Fruit fly (Drosophila melanogaster) whole organism, wandering third instar larva: ENCODE measurements around the gene Kaz.

Experiments
- Abd-B ChIP-seq: fragments of >200 bp; optimal IDR thresholded peaks from 2 replicates; lab custom pipeline; 2017; ENCODE audit warnings: missing biosample characterization, missing genetic modification characterization
- HLH106 ChIP-seq: fragments of 200-800 bp; optimal IDR thresholded peaks from 3 replicates; lab custom pipeline; 2019; ENCODE audit warnings: missing biosample characterization, mild to moderate bottlenecking, missing genetic modification characterization, moderate library complexity
- Hnf4 ChIP-seq: fragments of 200-800 bp; sonication (Bioruptor generic); optimal IDR thresholded peaks from 2 replicates; lab custom pipeline; 2016; ENCODE audit warnings: missing biosample characterization, mild to moderate bottlenecking, missing genetic modification characterization
- Jra ChIP-seq: sonication (Bioruptor generic); optimal IDR thresholded peaks from 2 replicates; lab custom pipeline; 2016; ENCODE audit warnings: missing biosample characterization, missing genetic modification characterization
- dmrt93B ChIP-seq: fragments of 200-800 bp; sonication (Bioruptor generic); optimal IDR thresholded peaks from 2 replicates; lab custom pipeline; 2018; ENCODE audit warnings: missing biosample characterization, mild to moderate bottlenecking, missing genetic modification characterization
- dsf ChIP-seq: sonication (Bioruptor generic); optimal IDR thresholded peaks from 2 replicates; lab custom pipeline; 2016; ENCODE audit warnings: missing biosample characterization, missing genetic modification characterization, borderline replicate concordance
- ey ChIP-seq: fragments of 200-800 bp; sonication (Bioruptor generic); optimal IDR thresholded peaks from 2 replicates; lab custom pipeline; 2016; ENCODE audit warnings: missing biosample characterization, missing genetic modification characterization
- fru ChIP-seq: fragments of 200-800 bp; sonication (Bioruptor generic); optimal IDR thresholded peaks from 3 replicates; lab custom pipeline; 2016; ENCODE audit warnings: missing biosample characterization, mild to moderate bottlenecking, missing genetic modification characterization
- h ChIP-seq: fragments of 200-800 bp; sonication (Bioruptor generic); optimal IDR thresholded peaks from 3 replicates; lab custom pipeline; 2016; ENCODE audit warnings: missing biosample characterization, mild to moderate bottlenecking, missing genetic modification characterization
- pan ChIP-seq: fragments of >200 bp; optimal IDR thresholded peaks from 2 replicates; lab custom pipeline; 2017
- sv ChIP-seq: fragments of 200-800 bp; sonication (Bioruptor generic); optimal IDR thresholded peaks from 3 replicates; lab custom pipeline; 2016; ENCODE audit warnings: missing biosample characterization, missing genetic modification characterization

dm6 chr3R:24809576-24810279 lies 20.0 kb downstream of the Kaz start:
- TF ChIP-seq Hnf4 (GFP tag; lab: Kevin White, UChicago) (no peak), sv (peak; percentile 35), fru (GFP tag; lab: Kevin White, UChicago) (no peak), Abd-B (GFP tag; lab: Kevin White, UChicago) (no peak), pan (lab: Kevin White, UChicago) (no peak), ey (no peak), h (GFP tag; lab: Kevin White, UChicago) (peak; percentile 72), dmrt93B (GFP tag; lab: Kevin White, UChicago) (no peak), HLH106 (tag; lab: Kevin White, UChicago) (no peak), Jra (no peak), dsf (no peak)
